Fruit fly (Drosophila melanogaster) whole organism, embryonic: ENCODE data around the gene TRAM.

Experiments
- Ada2b ChIP-seq: fragments of 200-800 bp; sonication (Bioruptor generic); IDR thresholded peaks from 2 replicates; pipeline ENCODE4 v1.3.6; 2022; ENCODE audit warnings: missing biosample characterization, missing genetic modification characterization
- Aef1 ChIP-seq: fragments of 200-800 bp; sonication (Bioruptor generic); IDR thresholded peaks from 3 replicates; pipeline ENCODE4 v1.3.6; 2022; ENCODE audit warnings: missing biosample characterization, missing genetic modification characterization
- CG10366 ChIP-seq: fragments of 200-800 bp; sonication (Bioruptor generic); IDR thresholded peaks from 2 replicates; pipeline ENCODE4 v1.3.6; 2022; ENCODE audit warnings: missing biosample characterization, missing genetic modification characterization
- CG11093 ChIP-seq: fragments of 200-800 bp; sonication (Bioruptor generic); IDR thresholded peaks from 3 replicates; pipeline ENCODE4 v1.3.6; 2022; ENCODE audit warnings: missing biosample characterization, missing genetic modification characterization
- CG11456 ChIP-seq: fragments of 200-800 bp; sonication (Bioruptor generic); IDR thresholded peaks from 3 replicates; pipeline ENCODE4 v1.3.6; 2022; ENCODE audit warnings: missing biosample characterization, missing genetic modification characterization
- CG1233 ChIP-seq: fragments of 200-800 bp; sonication (Bioruptor generic); optimal IDR thresholded peaks from 4 replicates; lab custom pipeline; 2018; ENCODE audit warnings: missing biosample characterization, mild to moderate bottlenecking, missing genetic modification characterization
- CG1647 ChIP-seq: fragments of 200-800 bp; sonication (Bioruptor generic); optimal IDR thresholded peaks from 3 replicates; lab custom pipeline; 2016; ENCODE audit warnings: missing biosample characterization, missing genetic modification characterization
- CG18599 ChIP-seq: fragments of 200-800 bp; sonication (Bioruptor generic); optimal IDR thresholded peaks from 3 replicates; lab custom pipeline; 2017; ENCODE audit warnings: missing biosample characterization, missing genetic modification characterization, mild to moderate bottlenecking, moderate library complexity, missing genetic modification reagents
- CG32532 ChIP-seq: fragments of 200-800 bp; sonication (Bioruptor generic); IDR thresholded peaks from 2 replicates; pipeline ENCODE4 v1.3.6; 2022; ENCODE audit warnings: missing biosample characterization, missing genetic modification characterization
- CG3407 ChIP-seq: fragments of 200-800 bp; sonication (Bioruptor generic); optimal IDR thresholded peaks from 2 replicates; lab custom pipeline; 2018; ENCODE audit warnings: missing biosample characterization, mild to moderate bottlenecking, missing genetic modification characterization
- CG3847 ChIP-seq: fragments of 200-800 bp; sonication (Bioruptor generic); IDR thresholded peaks from 2 replicates; pipeline ENCODE4 v1.3.6; 2022; ENCODE audit warnings: missing biosample characterization, missing genetic modification characterization
- CG4707 ChIP-seq: fragments of 200-800 bp; sonication (Bioruptor generic); optimal IDR thresholded peaks from 2 replicates; lab custom pipeline; 2018; ENCODE audit warnings: missing biosample characterization, mild to moderate bottlenecking, missing genetic modification characterization, moderate library complexity
- CG6175 ChIP-seq: fragments of 200-800 bp; sonication (Bioruptor generic); IDR thresholded peaks from 3 replicates; pipeline ENCODE4 v1.3.6; 2022; ENCODE audit warnings: missing biosample characterization, missing genetic modification characterization
- CG7271 ChIP-seq: fragments of 200-800 bp; sonication (Bioruptor generic); optimal IDR thresholded peaks from 2 replicates; lab custom pipeline; 2018; ENCODE audit warnings: missing biosample characterization, mild to moderate bottlenecking, missing genetic modification characterization, moderate library complexity
- CG7556 ChIP-seq: fragments of 200-800 bp; sonication (Bioruptor generic); optimal IDR thresholded peaks from 2 replicates; lab custom pipeline; 2017; ENCODE audit warnings: missing biosample characterization, mild to moderate bottlenecking, missing genetic modification characterization
- Deaf1 ChIP-seq: fragments of 200-800 bp; optimal IDR thresholded peaks from 3 replicates; lab custom pipeline; 2019; ENCODE audit warnings: missing biosample characterization, mild to moderate bottlenecking, missing genetic modification characterization, moderate library complexity
- Dip2 ChIP-seq: fragments of 200-800 bp; sonication (Bioruptor generic); IDR thresholded peaks from 2 replicates; pipeline ENCODE4 v1.3.6; 2022; ENCODE audit warnings: missing biosample characterization, missing genetic modification characterization
- Dref ChIP-seq: fragments of 200-800 bp; sonication (Bioruptor generic); IDR thresholded peaks from 2 replicates; pipeline ENCODE4 v1.3.6; 2022; ENCODE audit warnings: missing biosample characterization, missing genetic modification characterization
- Ets65A ChIP-seq: fragments of 200-800 bp; sonication (Bioruptor generic); peaks from one replicate; lab custom pipeline; 2016; ENCODE audit warnings: missing biosample characterization, missing genetic modification characterization
- Gug ChIP-seq: fragments of 200-800 bp; sonication (Bioruptor generic); IDR thresholded peaks from 4 replicates; pipeline ENCODE4 v1.3.6; 2022; ENCODE audit warnings: missing biosample characterization, missing genetic modification characterization
- H2.0 ChIP-seq: fragments of 200-800 bp; sonication (Bioruptor generic); IDR thresholded peaks from 2 replicates; pipeline ENCODE4 v1.3.6; 2022; ENCODE audit warnings: missing biosample characterization, missing genetic modification characterization
- HHEX ChIP-seq: fragments of 200-800 bp; sonication (Bioruptor generic); optimal IDR thresholded peaks from 3 replicates; lab custom pipeline; 2017; ENCODE audit warnings: missing biosample characterization, mild to moderate bottlenecking, missing genetic modification characterization, missing genetic modification reagents
- HmgZ ChIP-seq: fragments of 200-800 bp; sonication (Bioruptor generic); optimal IDR thresholded peaks from 2 replicates; lab custom pipeline; 2018; ENCODE audit warnings: missing biosample characterization, mild to moderate bottlenecking, missing genetic modification characterization
- Lpt ChIP-seq: fragments of >200 bp; optimal IDR thresholded peaks from 2 replicates; lab custom pipeline; 2018; ENCODE audit warnings: missing biosample characterization, missing genetic modification characterization
- Mad ChIP-seq: fragments of 200-800 bp; sonication (Bioruptor generic); optimal IDR thresholded peaks from 2 replicates; lab custom pipeline; 2016; ENCODE audit warnings: missing biosample characterization, missing genetic modification characterization
- Meics ChIP-seq: fragments of 200-800 bp; sonication (Bioruptor generic); optimal IDR thresholded peaks from 2 replicates; lab custom pipeline; 2017; ENCODE audit warnings: missing biosample characterization, mild to moderate bottlenecking, missing genetic modification characterization
- NFAT ChIP-seq: fragments of 200-800 bp; sonication (Bioruptor generic); IDR thresholded peaks from 2 replicates; pipeline ENCODE4 v1.3.6; 2022; ENCODE audit warnings: missing biosample characterization, missing genetic modification characterization
- Nf-YB ChIP-seq: fragments of 200-800 bp; sonication (Bioruptor generic); optimal IDR thresholded peaks from 3 replicates; lab custom pipeline; 2019; ENCODE audit warnings: missing biosample characterization, mild to moderate bottlenecking, missing genetic modification characterization, moderate library complexity
- Ptx1 ChIP-seq: fragments of 200-800 bp; sonication (Bioruptor generic); IDR thresholded peaks from 2 replicates; pipeline ENCODE4 v1.3.6; 2022; ENCODE audit warnings: missing biosample characterization, missing genetic modification characterization
- Rfx ChIP-seq: fragments of 200-800 bp; sonication (Bioruptor generic); IDR thresholded peaks from 2 replicates; pipeline ENCODE4 v1.3.6; 2022; ENCODE audit warnings: missing biosample characterization, missing genetic modification characterization
- Usf ChIP-seq: fragments of 200-800 bp; sonication (Bioruptor generic); optimal IDR thresholded peaks from 2 replicates; lab custom pipeline; 2017; ENCODE audit warnings: missing genotype, missing biosample characterization, missing genetic modification characterization
- aop ChIP-seq: fragments of 200-800 bp; sonication (Bioruptor generic); IDR thresholded peaks from 2 replicates; pipeline ENCODE4 v1.3.6; 2022; ENCODE audit warnings: missing biosample characterization, missing genetic modification characterization
- ap ChIP-seq: fragments of 200-800 bp; sonication (Bioruptor generic); IDR thresholded peaks from 2 replicates; pipeline ENCODE4 v1.3.6; 2022; ENCODE audit warnings: missing biosample characterization, missing genetic modification characterization
- ash1 ChIP-seq: fragments of 200-800 bp; sonication (Bioruptor generic); optimal IDR thresholded peaks from 2 replicates; lab custom pipeline; 2018; ENCODE audit warnings: missing biosample characterization, mild to moderate bottlenecking, missing genetic modification characterization
- bigmax ChIP-seq: fragments of 200-800 bp; sonication (Bioruptor generic); optimal IDR thresholded peaks from 2 replicates; lab custom pipeline; 2018; ENCODE audit warnings: missing biosample characterization, mild to moderate bottlenecking, missing genetic modification characterization
- bowl ChIP-seq: fragments of 200-800 bp; sonication (Bioruptor generic); IDR thresholded peaks from 2 replicates; pipeline ENCODE4 v1.3.6; 2022; ENCODE audit warnings: missing biosample characterization, missing genetic modification characterization
- cwo ChIP-seq: fragments of 200-800 bp; sonication (Bioruptor generic); optimal IDR thresholded peaks from 3 replicates; lab custom pipeline; 2017; ENCODE audit warnings: missing biosample characterization, missing genetic modification characterization, mild to moderate bottlenecking, moderate library complexity, missing genetic modification reagents
- dmrt99B ChIP-seq: fragments of 200-800 bp; sonication (Bioruptor generic); optimal IDR thresholded peaks from 2 replicates; lab custom pipeline; 2018; ENCODE audit warnings: missing biosample characterization, mild to moderate bottlenecking, missing genetic modification characterization, moderate library complexity
- gce ChIP-seq: fragments of 200-800 bp; sonication (Bioruptor generic); IDR thresholded peaks from 3 replicates; pipeline ENCODE4 v1.3.6; 2022; ENCODE audit warnings: missing biosample characterization, missing genetic modification characterization
- hbn ChIP-seq: fragments of 200-800 bp; sonication (Bioruptor generic); IDR thresholded peaks from 2 replicates; pipeline ENCODE4 v1.3.6; 2022; ENCODE audit warnings: missing biosample characterization, missing genetic modification characterization; ENCODE audit not compliant: partially characterized antibody
- hkb ChIP-seq, 2 experiments: fragments of 200-800 bp in 1 of 2; fragments of >200 bp in 1 of 2; sonication (Bioruptor generic) in 1 of 2; IDR thresholded peaks in 1 of 2; optimal IDR thresholded peaks in 1 of 2; 2 replicates each; pipeline versions ENCODE4 v1.3.6 to Lab custom; 2017 to 2022; ENCODE audit warnings: missing biosample characterization in 1 of 2, missing genetic modification characterization in 1 of 2
- jumu ChIP-seq: fragments of 200-800 bp; sonication (Bioruptor generic); optimal IDR thresholded peaks from 3 replicates; lab custom pipeline; 2016; ENCODE audit warnings: missing biosample characterization, missing genetic modification characterization
- lilli ChIP-seq: fragments of 200-800 bp; sonication (Bioruptor generic); optimal IDR thresholded peaks from 3 replicates; lab custom pipeline; 2016; ENCODE audit warnings: missing biosample characterization, missing genetic modification characterization
- lov ChIP-seq, 2 experiments: fragments of 200-800 bp in 1 of 2; fragments of >200 bp in 1 of 2; sonication (Bioruptor generic) in 1 of 2; IDR thresholded peaks in 1 of 2; optimal IDR thresholded peaks in 1 of 2; 2 replicates in 1 of 2; 3 replicates in 1 of 2; pipeline versions ENCODE4 v1.3.6 to Lab custom; 2017 to 2022; ENCODE audit warnings: missing biosample characterization in 1 of 2, missing genetic modification characterization in 1 of 2
- row ChIP-seq: fragments of 200-800 bp; sonication (Bioruptor generic); IDR thresholded peaks from 3 replicates; pipeline ENCODE4 v1.3.6; 2022; ENCODE audit warnings: missing biosample characterization, missing genetic modification characterization
- sens ChIP-seq: fragments of 200-800 bp; sonication (Bioruptor generic); peaks from one replicate; lab custom pipeline; 2016; ENCODE audit warnings: missing biosample characterization, missing genetic modification characterization
- slbo ChIP-seq: fragments of 200-800 bp; sonication (Bioruptor generic); IDR thresholded peaks from 2 replicates; pipeline ENCODE4 v1.3.6; 2022; ENCODE audit warnings: missing biosample characterization, missing genetic modification characterization
- sna ChIP-seq: fragments of 200-800 bp; sonication (Bioruptor generic); IDR thresholded peaks from 2 replicates; pipeline ENCODE4 v1.3.6; 2022; ENCODE audit warnings: missing biosample characterization, missing genetic modification characterization; ENCODE audit not compliant: partially characterized antibody
- sob ChIP-seq: fragments of 200-800 bp; sonication (Bioruptor generic); IDR thresholded peaks from 2 replicates; pipeline ENCODE4 v1.3.6; 2022; ENCODE audit warnings: missing biosample characterization, missing genetic modification characterization
- zen2 ChIP-seq: fragments of 200-800 bp; sonication (Bioruptor generic); IDR thresholded peaks from 3 replicates; pipeline ENCODE4 v1.3.6; 2022; ENCODE audit warnings: missing biosample characterization, missing genetic modification characterization; ENCODE audit not compliant: partially characterized antibody
- zfh2 ChIP-seq: fragments of 200-800 bp; sonication (Bioruptor generic); optimal IDR thresholded peaks from 2 replicates; lab custom pipeline; 2016; ENCODE audit warnings: missing biosample characterization, missing genetic modification characterization

TRAM gene

dm6 chrX:921359-921758 lies 13.7 kb upstream of the TRAM start:
- no peak for TF ChIP-seq Dref (GFP tag; lab: Robert Waterston, UW)
- TF ChIP-seq CG32532 (GFP tag; lab: Robert Waterston, UW), result peak; percentile 27; the same call in 1 of the 2 replicates
- TF ChIP-seq ap (GFP tag; lab: Robert Waterston, UW), result no peak
- no peak for TF ChIP-seq bigmax (GFP tag; lab: Kevin White, UChicago)
- TF ChIP-seq gce (GFP tag; lab: Robert Waterston, UW), result no peak
- TF ChIP-seq Meics (GFP tag; lab: Kevin White, UChicago), result peak; percentile 5
- peak; percentile 52 for TF ChIP-seq slbo (GFP tag; lab: Robert Waterston, UW)
- TF ChIP-seq NFAT (GFP tag; lab: Robert Waterston, UW), result no peak
- TF ChIP-seq CG6175 (GFP tag; lab: Robert Waterston, UW), result no peak
- TF ChIP-seq Mad (GFP tag; lab: Kevin White, UChicago), result no peak
- peak; percentile 40; the same call in 1 of the 2 replicates for TF ChIP-seq Ptx1
- TF ChIP-seq row (GFP tag; lab: Robert Waterston, UW), result peak; percentile 60; the same call in 2 of the 3 replicates
- no peak for TF ChIP-seq Nf-YB (GFP tag; lab: Kevin White, UChicago)
- TF ChIP-seq Gug (GFP tag; lab: Robert Waterston, UW), result no peak
- TF ChIP-seq CG7556, result peak; percentile 3
- TF ChIP-seq CG1647 (GFP tag; lab: Kevin White, UChicago), result no peak
- TF ChIP-seq lilli (GFP tag; lab: Kevin White, UChicago), result peak; percentile 16
- peak; percentile 53 for TF ChIP-seq CG18599 (GFP tag; lab: Kevin White, UChicago)
- peak; percentile 79 for TF ChIP-seq sens (GFP tag; lab: Kevin White, UChicago)
- TF ChIP-seq Lpt (GFP tag; lab: Kevin White, UChicago), result no peak
- TF ChIP-seq jumu, result no peak
- 0 out of 2 replicates have a peak, but pooled peaks have one; percentile 12 for TF ChIP-seq CG10366 (GFP tag; lab: Robert Waterston, UW)
- TF ChIP-seq sna (GFP tag; lab: Robert Waterston, UW), result no peak
- no peak for TF ChIP-seq lov (optimal IDR thresholded peaks at IDR 0.05; lab: Kevin White, UChicago)
- no peak for TF ChIP-seq lov (GFP tag; IDR thresholded peaks at IDR 0.05; lab: Robert Waterston, UW)
- TF ChIP-seq CG11456 (GFP tag; lab: Robert Waterston, UW), result 0 out of 3 replicates have a peak, but pooled peaks have one; percentile 10
- 0 out of 2 replicates have a peak, but pooled peaks have one; percentile 17 for TF ChIP-seq Rfx (GFP tag; lab: Robert Waterston, UW)
- peak; percentile 59 for TF ChIP-seq Ets65A (GFP tag; lab: Kevin White, UChicago)
- no peak for TF ChIP-seq aop (GFP tag; lab: Robert Waterston, UW)
- no peak for TF ChIP-seq ash1 (GFP tag; lab: Kevin White, UChicago)
- TF ChIP-seq H2.0, result no peak
- TF ChIP-seq HHEX (GFP tag; lab: Kevin White, UChicago), result no peak
- peak; percentile 14; the same call in 1 of the 2 replicates for TF ChIP-seq CG3847 (GFP tag; lab: Robert Waterston, UW)
- TF ChIP-seq bowl (GFP tag; lab: Robert Waterston, UW), result no peak
- TF ChIP-seq sob, result 0 out of 2 replicates have a peak, but pooled peaks have one; percentile 14
- no peak for TF ChIP-seq HmgZ (tag; lab: Kevin White, UChicago)
- no peak for TF ChIP-seq CG11093 (GFP tag; lab: Robert Waterston, UW)
- 0 out of 2 replicates have a peak, but pooled peaks have one; percentile 7 for TF ChIP-seq Ada2b (GFP tag; lab: Robert Waterston, UW)
- TF ChIP-seq Deaf1 (tag; lab: Kevin White, UChicago), result no peak
- no peak for TF ChIP-seq Dip2 (GFP tag; lab: Robert Waterston, UW)
- TF ChIP-seq dmrt99B, result no peak
- TF ChIP-seq Aef1 (GFP tag; lab: Robert Waterston, UW), result no peak
- no peak for TF ChIP-seq hkb (optimal IDR thresholded peaks at IDR 0.05; lab: Kevin White, UChicago)
- TF ChIP-seq hkb (GFP tag; IDR thresholded peaks at IDR 0.05; lab: Robert Waterston, UW), result 0 out of 2 replicates have a peak, but pooled peaks have one; percentile 27
- no peak for TF ChIP-seq hbn (GFP tag; lab: Robert Waterston, UW)
- no peak for TF ChIP-seq zfh2 (GFP tag; lab: Kevin White, UChicago)
- no peak for TF ChIP-seq Usf (GFP tag; lab: Kevin White, UChicago)
- no peak for TF ChIP-seq CG1233 (GFP tag; lab: Kevin White, UChicago)
- no peak for TF ChIP-seq cwo (GFP tag; lab: Kevin White, UChicago)
- TF ChIP-seq CG4707, result no peak
- no peak for TF ChIP-seq zen2 (GFP tag; lab: Robert Waterston, UW)
- TF ChIP-seq CG3407 (GFP tag; lab: Kevin White, UChicago), result no peak
- no peak for TF ChIP-seq CG7271 (tag; lab: Kevin White, UChicago)
